Worm (Caenorhabditis elegans) whole organism, young adult: Measurements from ENCODE around the gene F52C6.3.
"Not testable (repeated sequence)": the region's sequence is repeated elsewhere in the genome, so short reads cannot be mapped to it uniquely, and the experiment has no call there.

Experiments used
- bed-1 ChIP-seq: fragments of 200-800 bp; sonication (Bioruptor generic); IDR thresholded peaks from 2 replicates; pipeline ENCODE4 v1.3.6; 2022; ENCODE audit warnings: missing genetic modification reagents, missing genetic modification characterization, missing compliant biosample characterization
- madf-3 ChIP-seq: fragments of 200-800 bp; sonication (Bioruptor generic); IDR thresholded peaks from 2 replicates; pipeline ENCODE4 v1.3.6; 2022; ENCODE audit warnings: missing genetic modification reagents, missing genetic modification characterization, missing compliant biosample characterization
- pha-4 ChIP-seq: fragments of 150-350 bp; sonication (generic microtip); optimal IDR thresholded peaks from 2 replicates; lab custom pipeline; 2014; ENCODE audit warnings: missing biosample characterization, missing genetic modification reagents, missing genetic modification characterization

ce11 chrII:1955568-1955967 lies 31.0 kb downstream of the F52C6.3 start, which contains the start of gene math-49:
- not testable (repeated sequence) for TF ChIP-seq madf-3; pha-4 (tag; lab: Kevin White, UChicago); bed-1 (GFP tag; lab: Robert Waterston, UW)
